Worm (Caenorhabditis elegans) whole organism, mixed stage, embryonic: ENCODE data around the gene srz-99.

Experiments used
- ceh-83 ChIP-seq: fragments of 200-800 bp; sonication (Bioruptor generic); optimal IDR thresholded peaks from 2 replicates; lab custom pipeline; 2018; ENCODE audit warnings: mild to moderate bottlenecking, missing genetic modification characterization, missing compliant biosample characterization
- elt-1 ChIP-seq: sonication (generic microtip); optimal IDR thresholded peaks from 2 replicates; lab custom pipeline; 2017; ENCODE audit warnings: missing genetic modification characterization, mild to moderate bottlenecking, missing compliant biosample characterization, antibody characterized with exemption, moderate library complexity, borderline replicate concordance; ENCODE audit not compliant: insufficient read depth
- hlh-1 ChIP-seq: fragments of 150-350 bp; optimal IDR thresholded peaks from 2 replicates; lab custom pipeline; 2014; ENCODE audit warnings: missing biosample characterization, missing genetic modification reagents, missing genetic modification characterization

The srz-99 gene

DNA sequence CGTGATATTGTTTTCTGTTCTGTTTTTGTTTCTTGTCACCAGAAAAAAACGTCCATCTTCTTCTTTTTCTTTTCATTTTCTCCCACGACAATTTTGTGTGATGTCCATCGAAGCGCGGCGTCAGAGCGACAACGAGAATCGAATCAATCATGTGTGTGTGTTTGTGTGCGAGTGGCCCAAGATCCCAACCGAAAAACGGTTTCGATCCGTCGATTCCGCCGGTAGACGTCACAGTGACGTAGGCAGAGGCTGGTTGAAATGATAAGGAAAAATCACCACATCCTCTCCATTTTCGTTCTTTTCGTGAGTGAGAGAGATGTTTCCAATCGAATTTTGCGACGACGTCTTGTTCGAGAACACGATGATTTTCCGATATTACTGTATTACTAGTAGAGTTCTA lies 50.5 kb downstream of the srz-99 start:
- no peak for TF ChIP-seq elt-1 (tag; lab: Kevin White, UChicago)
- no peak for TF ChIP-seq ceh-83 (GFP tag; lab: Kevin White, UChicago)
- no peak for TF ChIP-seq hlh-1
